Worm (Caenorhabditis elegans) whole organism, L2 larva: ENCODE data around the gene vha-1.

Experiments used
- C34F6.9 ChIP-seq: fragments of 150-350 bp; optimal IDR thresholded peaks from 2 replicates; lab custom pipeline; 2014; ENCODE audit warnings: missing biosample characterization, missing genetic modification characterization
- F13H6.1 ChIP-seq: sonication (generic microtip); optimal IDR thresholded peaks from 2 replicates; lab custom pipeline; 2016; ENCODE audit warnings: missing genetic modification characterization, missing compliant biosample characterization
- R02D3.7 ChIP-seq: fragments of 150-350 bp; optimal IDR thresholded peaks from 2 replicates; lab custom pipeline; 2014; ENCODE audit warnings: missing biosample characterization, missing genetic modification characterization
- ZK546.5 ChIP-seq: sonication (generic microtip); optimal IDR thresholded peaks from 2 replicates; lab custom pipeline; 2017; ENCODE audit warnings: missing biosample characterization, missing genetic modification characterization
- aly-2 ChIP-seq: fragments of 150-350 bp; optimal IDR thresholded peaks from 2 replicates; lab custom pipeline; 2014; ENCODE audit warnings: missing biosample characterization, missing genetic modification characterization
- ama-1 ChIP-seq: fragments of 150-350 bp; optimal IDR thresholded peaks from 2 replicates; lab custom pipeline; 2018; ENCODE audit warnings: inconsistent platforms
- blmp-1 ChIP-seq: sonication (generic microtip); optimal IDR thresholded peaks from 2 replicates; lab custom pipeline; 2017; ENCODE audit warnings: missing genetic modification characterization, mild to moderate bottlenecking, missing compliant biosample characterization, antibody characterized with exemption, moderate library complexity; ENCODE audit not compliant: insufficient read depth
- ceh-82 ChIP-seq: fragments of 150-350 bp; optimal IDR thresholded peaks from 2 replicates; lab custom pipeline; 2014; ENCODE audit warnings: missing biosample characterization, missing genetic modification characterization
- crh-2 ChIP-seq: sonication (generic microtip); optimal IDR thresholded peaks from 2 replicates; lab custom pipeline; 2017; ENCODE audit warnings: missing biosample characterization, missing genetic modification characterization
- dmd-4 ChIP-seq: sonication (generic microtip); optimal IDR thresholded peaks from 2 replicates; lab custom pipeline; 2017; ENCODE audit warnings: missing biosample characterization, missing genetic modification characterization
- egl-27 ChIP-seq: sonication (generic microtip); optimal IDR thresholded peaks from 3 replicates; lab custom pipeline; 2017; ENCODE audit warnings: missing biosample characterization, missing genetic modification reagents, missing genetic modification characterization
- elt-3 ChIP-seq: sonication (generic microtip); optimal IDR thresholded peaks from 2 replicates; lab custom pipeline; 2017; ENCODE audit warnings: missing biosample characterization, missing genetic modification characterization
- fos-1 ChIP-seq: fragments of 150-350 bp; optimal IDR thresholded peaks from 2 replicates; lab custom pipeline; 2014; ENCODE audit warnings: missing biosample characterization, missing genetic modification characterization
- gmeb-1 ChIP-seq: fragments of 150-350 bp; optimal IDR thresholded peaks from 2 replicates; lab custom pipeline; 2014; ENCODE audit warnings: missing biosample characterization, missing genetic modification characterization
- lin-11 ChIP-seq: fragments of 150-350 bp; sonication (generic microtip); optimal IDR thresholded peaks from 2 replicates; lab custom pipeline; 2014; ENCODE audit warnings: missing biosample characterization, missing genetic modification characterization, inconsistent platforms, mixed read lengths
- lin-13 ChIP-seq: fragments of 150-350 bp; optimal IDR thresholded peaks from 2 replicates; lab custom pipeline; 2014; ENCODE audit warnings: missing biosample characterization, missing genetic modification reagents, missing genetic modification characterization
- lin-39 ChIP-seq: fragments of 150-350 bp; optimal IDR thresholded peaks from 2 replicates; lab custom pipeline; 2014; ENCODE audit warnings: missing biosample characterization, missing genetic modification reagents, missing genetic modification characterization
- lsy-2 ChIP-seq, 2 experiments: fragments of 150-350 bp in 1 of 2; sonication (generic microtip) in 1 of 2; optimal IDR thresholded peaks; 2 replicates each; lab custom pipeline; 2014 to 2017; ENCODE audit warnings: missing biosample characterization in 2 of 2, missing genetic modification characterization in 2 of 2
- mab-5 ChIP-seq: fragments of 150-350 bp; optimal IDR thresholded peaks from 2 replicates; lab custom pipeline; 2014; ENCODE audit warnings: missing biosample characterization, missing genetic modification characterization
- mbf-1 ChIP-seq: sonication (generic microtip); optimal IDR thresholded peaks from 2 replicates; lab custom pipeline; 2017; ENCODE audit warnings: missing biosample characterization, missing genetic modification characterization
- mdl-1 ChIP-seq, 2 experiments: fragments of 150-350 bp in 1 of 2; sonication (generic microtip) in 1 of 2; optimal IDR thresholded peaks; 2 replicates each; lab custom pipeline; 2017; ENCODE audit warnings: missing biosample characterization in 2 of 2, missing genetic modification characterization in 2 of 2
- nhr-11 ChIP-seq: fragments of 150-350 bp; optimal IDR thresholded peaks from 2 replicates; lab custom pipeline; 2014; ENCODE audit warnings: missing biosample characterization, missing genetic modification characterization
- nhr-129 ChIP-seq: fragments of 150-350 bp; optimal IDR thresholded peaks from 2 replicates; lab custom pipeline; 2014; ENCODE audit warnings: missing biosample characterization, missing genetic modification characterization
- nhr-21 ChIP-seq: fragments of 150-350 bp; optimal IDR thresholded peaks from 2 replicates; lab custom pipeline; 2014; ENCODE audit warnings: missing biosample characterization, missing genetic modification characterization
- nhr-23 ChIP-seq: fragments of 150-350 bp; optimal IDR thresholded peaks from 2 replicates; lab custom pipeline; 2014; ENCODE audit warnings: missing biosample characterization, missing genetic modification reagents, missing genetic modification characterization
- nhr-237 ChIP-seq: fragments of 150-350 bp; optimal IDR thresholded peaks from 2 replicates; lab custom pipeline; 2014; ENCODE audit warnings: missing biosample characterization, missing genetic modification characterization
- nhr-25 ChIP-seq: fragments of 150-350 bp; sonication (generic microtip); optimal IDR thresholded peaks from 3 replicates; lab custom pipeline; 2014; ENCODE audit warnings: missing biosample characterization, missing genetic modification characterization
- nhr-6 ChIP-seq: fragments of 150-350 bp; optimal IDR thresholded peaks from 2 replicates; lab custom pipeline; 2014; ENCODE audit warnings: missing biosample characterization, missing genetic modification characterization
- peb-1 ChIP-seq: fragments of 150-350 bp; optimal IDR thresholded peaks from 2 replicates; lab custom pipeline; 2014; ENCODE audit warnings: missing biosample characterization, missing genetic modification characterization
- sma-3 ChIP-seq: sonication (generic microtip); optimal IDR thresholded peaks from 2 replicates; lab custom pipeline; 2016; ENCODE audit warnings: missing genetic modification reagents, missing genetic modification characterization, missing compliant biosample characterization
- sma-9 ChIP-seq, 2 experiments: fragments of 150-350 bp in 1 of 2; sonication (generic microtip) in 1 of 2; optimal IDR thresholded peaks; 2 replicates each; lab custom pipeline; 2014 to 2016; ENCODE audit warnings: missing genetic modification characterization in 2 of 2, mild to moderate bottlenecking in 1 of 2, missing biosample characterization in 1 of 2, missing compliant biosample characterization in 1 of 2, missing genetic modification reagents in 1 of 2, moderate library complexity in 1 of 2
- snpc-4 ChIP-seq: fragments of 150-350 bp; optimal IDR thresholded peaks from 2 replicates; lab custom pipeline; 2014; ENCODE audit warnings: missing biosample characterization, missing genetic modification characterization
- unc-39 ChIP-seq: fragments of 150-350 bp; optimal IDR thresholded peaks from 2 replicates; lab custom pipeline; 2014; ENCODE audit warnings: missing biosample characterization, missing genetic modification characterization
- unc-55 ChIP-seq: fragments of 150-350 bp; sonication (generic microtip); optimal IDR thresholded peaks from 3 replicates; lab custom pipeline; 2014; ENCODE audit warnings: missing biosample characterization, missing genetic modification reagents, missing genetic modification characterization
- unc-62 ChIP-seq: fragments of 150-350 bp; optimal IDR thresholded peaks from 2 replicates; lab custom pipeline; 2014; ENCODE audit warnings: missing biosample characterization, missing genetic modification reagents, missing genetic modification characterization
- zag-1 ChIP-seq: fragments of 150-350 bp; optimal IDR thresholded peaks from 2 replicates; lab custom pipeline; 2014; ENCODE audit warnings: missing biosample characterization, missing genetic modification characterization
- ztf-11 ChIP-seq: sonication (generic microtip); optimal IDR thresholded peaks from 2 replicates; lab custom pipeline; 2017; ENCODE audit warnings: missing biosample characterization, missing genetic modification characterization
- ztf-4 ChIP-seq: fragments of 150-350 bp; optimal IDR thresholded peaks from 2 replicates; lab custom pipeline; 2014; ENCODE audit warnings: missing biosample characterization, missing genetic modification characterization

Gene vha-1

DNA sequence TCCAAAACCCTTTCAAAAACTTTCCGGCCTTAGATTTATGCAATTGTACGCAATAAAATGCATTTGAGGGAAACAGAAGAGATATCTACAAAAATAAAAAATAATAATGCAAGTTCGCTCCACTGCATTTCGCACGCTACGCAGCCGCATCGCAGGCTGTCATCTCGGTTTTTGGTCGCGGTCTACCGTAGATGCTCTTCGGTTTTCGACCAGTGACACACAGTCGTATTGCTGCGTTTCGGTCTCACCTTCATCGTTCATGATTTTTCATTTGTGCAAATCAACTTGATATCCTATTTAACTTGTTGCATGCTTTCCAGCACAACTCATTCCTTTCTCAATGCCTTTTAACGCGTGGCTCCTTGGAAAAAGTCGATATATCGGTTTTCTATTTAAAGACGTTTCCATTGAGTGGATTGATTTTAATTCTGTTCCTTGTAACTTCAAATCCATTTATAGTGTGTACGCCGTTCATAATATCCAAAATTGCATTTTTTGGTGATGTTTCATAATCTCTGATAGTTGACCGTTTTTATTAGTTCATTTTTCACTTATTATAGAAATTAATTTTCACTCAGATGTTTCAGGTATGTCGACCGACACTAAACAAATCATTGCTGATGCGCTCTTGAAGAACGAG lies at the start of gene vha-1:
Gene vha-1 (plus strand): TSS at position 590 of the 640 bp plus-strand sequence.
- TF ChIP-seq F13H6.1 (peak; percentile 74), unc-55 (GFP tag; lab: Kevin White, UChicago) (peak; percentile 97), lin-39 (tag; lab: Kevin White, UChicago) (no peak), nhr-23 (no peak), nhr-21 (peak; percentile 81), mbf-1 (tag; lab: Kevin White, UChicago) (no peak), fos-1 (tag; lab: Kevin White, UChicago) (peak; percentile 99), ama-1 (lab: Kevin White, UChicago) (peak; percentile 78), elt-3 (tag; lab: Kevin White, UChicago) (no peak), egl-27 (tag; lab: Kevin White, UChicago) (peak; percentile 46), ZK546.5 (tag; lab: Kevin White, UChicago) (peak; percentile 42), lsy-2 (tag; optimal IDR thresholded peaks at IDR 0.05; lab: Kevin White, UChicago) (peak; percentile 78 to 94), nhr-25 (peak; percentile 75), dmd-4 (tag; lab: Kevin White, UChicago) (no peak), blmp-1 (tag; lab: Kevin White, UChicago) (peak; percentile 56), mab-5 (tag; lab: Kevin White, UChicago) (peak; percentile 43), C34F6.9 (peak; percentile 98), R02D3.7 (tag; lab: Kevin White, UChicago) (peak; percentile 11), lin-11 (tag; lab: Kevin White, UChicago) (peak; percentile 67), unc-62 (GFP tag; lab: Kevin White, UChicago) (no peak), sma-3 (peak; percentile 83), ztf-11 (no peak), lin-13 (GFP tag; lab: Kevin White, UChicago) (peak; percentile 85), gmeb-1 (tag; lab: Kevin White, UChicago) (peak; percentile 79), nhr-11 (tag; lab: Kevin White, UChicago) (no peak), aly-2 (tag; lab: Kevin White, UChicago) (no peak), unc-39 (tag; lab: Kevin White, UChicago) (no peak), nhr-237 (tag; lab: Kevin White, UChicago) (no peak), zag-1 (tag; lab: Kevin White, UChicago) (peak; percentile 69), ztf-4 (tag; lab: Kevin White, UChicago) (peak; percentile 65), ceh-82 (tag; lab: Kevin White, UChicago) (peak; percentile 55), crh-2 (tag; lab: Kevin White, UChicago) (peak; percentile 95), snpc-4 (peak; percentile 53), mdl-1 (tag; optimal IDR thresholded peaks at IDR 0.05; lab: Kevin White, UChicago) (peak in 1 of 2 experiments; percentile 41), sma-9 (GFP tag; optimal IDR thresholded peaks at IDR 0.05; lab: Kevin White, UChicago) (peak; percentile 40), sma-9 (tag; optimal IDR thresholded peaks at IDR 0.05; lab: Kevin White, UChicago) (no peak), nhr-129 (tag; lab: Kevin White, UChicago) (peak; percentile 88), nhr-6 (peak; percentile 39)

DNA sequence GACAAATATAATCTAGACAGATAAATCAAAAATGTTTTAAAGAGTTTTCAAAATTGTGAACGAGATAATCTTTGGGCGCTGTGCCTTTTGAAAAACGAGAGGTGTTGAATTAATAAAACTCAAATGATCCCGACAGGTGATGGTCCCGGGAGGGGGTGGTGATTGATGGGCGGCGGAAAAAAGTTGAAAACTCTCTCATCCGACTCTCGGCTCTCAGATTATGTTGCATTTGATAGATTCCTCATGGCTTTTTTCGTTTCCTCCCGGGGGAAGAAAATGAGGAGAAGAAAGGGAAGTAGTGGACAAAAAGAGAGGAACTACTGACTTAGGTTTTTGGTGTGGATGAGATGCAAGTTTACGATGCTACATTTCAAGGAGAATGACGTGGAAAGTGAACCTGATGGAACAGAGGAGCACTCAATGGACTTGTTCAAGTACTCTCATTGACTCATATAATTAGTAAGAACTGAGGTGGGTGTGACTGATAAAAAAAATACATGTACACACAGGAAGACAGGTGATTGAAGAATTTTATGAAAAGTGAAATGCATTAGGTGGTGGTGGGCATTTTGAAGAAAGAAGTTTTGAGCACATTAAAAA lies 49.6 kb upstream of the vha-1 start:
- TF ChIP-seq ama-1 (lab: Kevin White, UChicago) (no peak), lsy-2 (tag; optimal IDR thresholded peaks at IDR 0.05; lab: Kevin White, UChicago) (peak in 1 of 2 experiments; percentile 44), dmd-4 (tag; lab: Kevin White, UChicago) (no peak), C34F6.9 (peak; percentile 8), crh-2 (tag; lab: Kevin White, UChicago) (no peak), zag-1 (tag; lab: Kevin White, UChicago) (peak; percentile 40), ZK546.5 (tag; lab: Kevin White, UChicago) (no peak), peb-1 (tag; lab: Kevin White, UChicago) (no peak), mab-5 (tag; lab: Kevin White, UChicago) (peak; percentile 45)

ce11 chrIII:9733333-9733732 lies 47.7 kb upstream of the vha-1 start:
- peak; percentile 19 for TF ChIP-seq nhr-129 (tag; lab: Kevin White, UChicago)
- no peak for TF ChIP-seq aly-2 (tag; lab: Kevin White, UChicago)
- TF ChIP-seq, all 48 proteins: peak for 1
